Worm (Caenorhabditis elegans): ENCODE data around the gene ape-1.

DNA sequence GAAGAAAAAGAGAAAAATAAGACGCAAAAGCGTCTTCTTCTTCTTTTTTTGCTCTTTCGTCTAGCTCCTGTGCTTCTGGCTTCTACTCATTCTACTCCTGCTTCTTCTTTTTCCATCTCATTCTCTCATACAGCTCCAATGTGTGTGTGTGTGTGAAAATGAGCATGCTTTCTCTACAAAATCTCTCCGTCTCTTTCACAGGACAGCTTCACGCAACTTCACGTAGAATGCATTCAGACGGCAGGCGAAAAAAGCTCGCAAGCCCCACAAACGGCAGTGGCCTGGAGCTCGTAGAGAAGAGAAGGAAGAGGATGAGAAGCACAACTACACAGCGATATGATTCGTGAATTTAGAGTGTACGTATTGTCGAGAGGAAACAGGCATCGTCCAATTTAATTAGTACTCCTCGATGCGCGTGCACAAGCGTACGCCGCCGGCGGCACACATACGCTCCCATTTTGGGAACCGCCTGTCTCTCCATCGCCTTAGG lies 34.4 kb upstream of the ape-1 start:
- TF ChIP-seq tbx-2 (tag; optimal IDR thresholded peaks at IDR 0.05) (peak; percentile 48), pha-4 (tag; optimal IDR thresholded peaks at IDR 0.05) (no peak), nfya-1 (tag; optimal IDR thresholded peaks at IDR 0.05) (peak; percentile 45), elt-2 (tag; optimal IDR thresholded peaks at IDR 0.05) (no peak), sox-4 (tag; optimal IDR thresholded peaks at IDR 0.05) (no peak)

Data from whole organism, late embryonic.